Worm (Caenorhabditis elegans) whole organism, dauer: Measurements from ENCODE around the gene K08D12.8.

Source experiments
- unc-62 ChIP-seq: sonication (generic microtip); optimal IDR thresholded peaks from 2 replicates; lab custom pipeline; 2017; ENCODE audit warnings: missing biosample characterization, missing genetic modification reagents, missing genetic modification characterization

K08D12.8 gene

DNA sequence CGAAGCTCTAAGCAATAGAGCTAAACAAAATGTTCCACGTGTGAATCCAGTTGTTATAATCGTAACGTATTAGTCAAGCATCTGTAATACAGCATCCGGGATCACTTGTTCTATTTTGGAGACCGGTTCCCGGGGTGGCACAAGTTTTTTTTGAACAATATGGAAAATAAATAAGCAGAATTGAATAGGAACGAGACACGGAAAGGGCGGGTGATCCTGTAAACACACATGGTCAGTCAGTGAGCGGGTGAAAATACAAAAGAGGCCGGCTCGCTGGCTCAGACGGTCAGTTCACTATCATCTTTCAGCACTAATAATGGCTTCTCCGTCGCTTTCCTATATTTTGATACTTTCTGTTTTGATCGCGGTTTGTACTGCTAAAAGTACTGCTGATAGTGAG is at the start of gene K08D12.8:
Gene K08D12.8, plus strand, starts transcription at position 301 of the 400 bp plus-strand sequence.
- TF ChIP-seq unc-62: no peak

DNA sequence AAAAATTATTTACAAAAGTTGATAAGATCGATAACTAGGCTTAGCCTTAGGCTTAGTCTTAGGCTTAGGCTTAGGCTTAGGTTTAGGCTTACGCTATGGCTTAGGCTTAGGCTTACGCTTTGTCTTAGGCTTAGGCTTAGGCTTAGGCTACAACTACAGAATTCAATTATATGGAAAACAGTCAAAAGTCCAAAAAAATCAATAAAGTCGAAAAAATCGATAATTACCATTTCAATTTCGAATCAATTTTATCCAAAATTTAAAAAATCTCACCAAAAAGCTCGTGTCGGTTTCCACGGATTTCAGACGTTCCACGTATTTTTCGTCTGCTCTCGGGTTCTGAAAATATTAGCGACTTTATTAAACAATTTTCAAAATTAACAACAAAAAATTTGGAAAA is 49.1 kb upstream of the K08D12.8 start:
- TF ChIP-seq unc-62: no peak

DNA sequence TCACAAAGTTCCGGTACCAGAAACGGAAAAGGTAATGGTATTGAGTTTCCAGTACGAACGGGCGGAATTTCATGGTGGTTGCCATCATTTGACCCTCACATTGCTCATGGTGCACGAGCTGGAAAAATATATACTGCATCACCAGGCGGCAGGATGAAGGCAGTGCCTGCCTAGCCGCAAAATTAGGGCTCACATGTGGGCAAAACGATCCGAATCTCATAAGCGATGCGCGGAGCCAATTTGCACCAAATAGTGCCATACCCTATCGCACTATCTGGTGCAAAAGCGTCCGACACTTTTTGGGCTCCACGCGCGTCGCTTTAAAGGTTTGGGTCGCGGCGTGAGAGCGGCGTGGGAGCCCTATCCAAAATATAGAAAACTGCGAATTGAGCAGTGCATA is 46.8 kb upstream of the K08D12.8 start:
- TF ChIP-seq unc-62: no peak

DNA sequence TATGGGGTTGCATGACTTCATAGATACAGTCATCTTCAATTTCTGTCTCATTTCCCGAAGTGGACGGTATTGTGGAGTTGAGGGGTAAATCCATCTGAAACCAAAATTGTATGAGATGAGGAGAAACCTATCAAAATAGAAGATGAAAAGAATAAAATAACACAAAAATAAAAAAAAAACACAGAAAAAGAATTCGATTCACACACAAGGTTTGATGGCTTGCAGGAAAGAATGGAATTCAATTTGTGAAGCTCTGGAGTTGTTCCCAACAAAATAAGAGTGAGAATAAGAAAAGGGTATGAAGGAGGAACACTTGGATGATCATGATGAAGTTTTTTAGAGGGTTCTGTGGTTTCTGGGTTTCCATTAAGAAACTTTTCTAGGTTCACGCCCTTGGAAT is 43.9 kb upstream of the K08D12.8 start, which contains the start of gene Y41D4B.24:
Gene Y41D4B.24, minus strand, starts transcription at position 101 of the 400 bp plus-strand sequence.
- no peak for TF ChIP-seq unc-62

DNA sequence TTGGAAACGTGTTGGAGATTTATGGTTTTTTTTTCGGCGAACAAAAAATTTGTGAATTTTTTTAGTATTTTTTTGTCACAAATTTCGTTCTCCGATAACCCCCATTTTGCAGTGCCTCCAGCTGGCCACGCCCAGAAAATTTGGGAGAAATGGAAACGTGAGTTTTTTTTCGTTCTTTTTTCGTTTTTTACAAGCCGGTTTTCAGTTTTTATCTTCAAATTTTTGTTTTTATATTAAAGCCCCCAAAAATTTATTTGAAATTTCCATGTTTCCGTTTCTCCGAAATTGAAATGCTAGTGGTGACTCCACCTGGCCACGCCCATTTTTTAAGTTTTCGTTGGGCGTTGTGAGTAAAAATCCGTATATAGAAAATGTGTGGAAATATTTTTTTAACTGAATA is 38.8 kb upstream of the K08D12.8 start:
- TF ChIP-seq unc-62: no peak

DNA sequence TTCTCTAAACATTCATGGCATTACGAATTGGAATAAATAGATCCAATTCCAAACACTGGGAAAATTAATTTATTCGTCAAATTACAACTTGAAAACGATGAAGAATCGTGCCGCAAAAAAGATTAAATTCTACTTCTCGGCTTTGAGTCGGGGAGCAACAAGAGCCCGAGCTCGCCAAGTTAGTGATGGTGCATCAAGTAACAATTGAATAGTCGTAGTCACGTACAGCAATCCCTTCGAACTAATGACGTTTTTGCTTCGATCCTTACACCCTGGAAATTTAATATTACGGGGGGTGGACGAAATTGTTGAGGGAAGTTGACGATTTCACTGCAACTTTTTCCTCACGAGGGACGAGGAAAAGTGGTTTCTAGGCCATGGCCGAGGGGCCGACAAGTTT is 34.3 kb upstream of the K08D12.8 start:
- no peak for TF ChIP-seq unc-62

DNA sequence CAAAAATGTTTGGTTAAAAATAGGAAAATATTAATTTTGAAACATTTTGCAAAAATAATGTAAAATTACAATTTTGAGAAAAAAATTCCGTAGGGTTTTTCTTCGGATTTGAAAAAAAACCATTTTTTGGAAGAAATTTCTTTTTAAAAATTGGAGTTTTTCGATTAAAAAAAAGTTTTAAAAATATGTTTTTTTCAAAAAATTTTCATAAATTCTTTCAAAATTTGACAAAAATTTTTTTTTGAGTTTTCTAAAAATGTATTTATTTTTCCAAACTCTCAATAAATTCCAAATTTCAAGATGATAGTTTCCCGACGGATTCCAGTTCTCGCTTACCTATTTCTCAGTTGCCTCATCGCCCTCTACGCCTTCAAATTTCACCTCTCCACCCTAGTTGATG is 26.4 kb upstream of the K08D12.8 start, which contains the start of gene bus-2:
Gene bus-2, plus strand, starts transcription at position 301 of the 400 bp plus-strand sequence.
- no peak for TF ChIP-seq unc-62

DNA sequence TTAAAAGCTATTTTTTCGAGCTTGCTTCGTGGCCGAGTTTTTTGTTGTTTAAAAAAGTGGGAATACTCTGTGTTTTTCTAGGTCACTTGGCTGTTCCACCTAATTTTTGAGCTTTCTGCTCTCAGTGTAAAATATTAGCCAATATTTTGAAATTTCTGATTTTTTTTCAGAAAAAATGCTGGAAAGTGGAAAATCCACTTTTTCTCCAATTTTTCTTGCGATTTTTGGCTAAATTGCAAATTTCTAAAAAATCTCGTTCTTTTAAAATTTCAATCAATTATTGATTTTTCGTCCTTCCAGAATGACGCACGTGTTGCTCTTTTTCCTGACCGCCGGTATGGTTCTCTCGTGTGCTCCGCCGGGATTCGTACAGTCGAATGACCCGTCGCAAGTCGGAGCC is 19.0 kb upstream of the K08D12.8 start, which contains the start of gene K08D12.4:
Gene K08D12.4, plus strand, starts transcription at position 301 of the 400 bp plus-strand sequence.
- no peak for TF ChIP-seq unc-62

DNA sequence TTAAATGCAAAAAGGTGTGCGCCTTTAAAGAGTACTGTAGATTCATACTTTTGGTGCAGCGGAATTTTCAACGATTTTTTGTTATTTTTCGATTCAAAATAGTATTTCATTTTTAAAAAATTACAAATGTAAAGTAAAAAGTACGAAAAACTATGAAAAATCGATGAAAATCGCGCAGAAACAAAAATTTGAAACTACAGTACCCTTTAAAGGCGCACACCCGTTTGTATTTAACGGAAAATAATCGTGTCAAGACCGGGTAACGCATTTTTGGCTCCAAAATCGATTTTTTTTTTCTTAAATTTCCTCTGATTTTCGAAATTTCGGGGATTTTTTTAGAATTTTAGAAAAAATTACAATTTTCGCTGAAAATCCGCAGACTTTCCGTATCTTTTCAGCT is 18.0 kb upstream of the K08D12.8 start:
- no peak for TF ChIP-seq unc-62

DNA sequence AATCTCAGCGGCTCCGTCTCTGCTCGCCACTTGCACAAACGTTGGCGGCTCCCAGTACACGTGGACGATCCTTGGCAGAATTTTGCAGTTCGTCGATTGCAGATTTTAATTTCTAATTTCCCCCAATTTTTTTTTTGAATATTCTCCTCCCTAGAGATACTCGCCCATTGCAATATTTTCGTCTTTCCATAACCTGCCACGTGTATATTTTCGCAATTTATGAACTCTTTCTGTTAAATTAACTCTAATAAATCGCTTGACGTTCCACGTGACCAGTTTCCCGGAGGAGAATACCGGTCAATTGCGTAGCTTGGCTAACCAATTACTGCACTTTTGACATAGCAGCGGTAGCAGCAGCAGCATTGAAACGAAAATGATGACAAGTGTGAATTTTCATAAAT is 17.6 kb upstream of the K08D12.8 start:
- no peak for TF ChIP-seq unc-62

DNA sequence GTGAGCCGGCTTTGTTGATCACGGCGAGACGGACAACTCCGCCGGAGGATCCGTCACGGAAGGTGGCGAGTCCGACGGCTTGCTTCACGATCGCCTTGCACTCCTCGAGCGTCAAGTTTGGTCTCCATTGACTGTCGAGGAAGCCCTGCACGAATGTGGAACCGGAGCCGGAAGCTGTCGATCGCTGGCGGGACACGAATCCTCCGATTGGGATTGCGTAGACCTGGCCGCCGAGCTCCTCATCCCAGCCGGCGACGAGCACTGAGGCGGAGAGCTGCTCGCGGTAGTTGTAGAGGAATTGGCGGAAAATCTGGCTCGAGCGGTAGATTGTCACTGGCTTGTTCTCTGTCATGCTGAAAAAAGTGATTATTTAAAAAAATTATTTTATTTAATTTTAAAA is 17.0 kb upstream of the K08D12.8 start:
- TF ChIP-seq unc-62: no peak

DNA sequence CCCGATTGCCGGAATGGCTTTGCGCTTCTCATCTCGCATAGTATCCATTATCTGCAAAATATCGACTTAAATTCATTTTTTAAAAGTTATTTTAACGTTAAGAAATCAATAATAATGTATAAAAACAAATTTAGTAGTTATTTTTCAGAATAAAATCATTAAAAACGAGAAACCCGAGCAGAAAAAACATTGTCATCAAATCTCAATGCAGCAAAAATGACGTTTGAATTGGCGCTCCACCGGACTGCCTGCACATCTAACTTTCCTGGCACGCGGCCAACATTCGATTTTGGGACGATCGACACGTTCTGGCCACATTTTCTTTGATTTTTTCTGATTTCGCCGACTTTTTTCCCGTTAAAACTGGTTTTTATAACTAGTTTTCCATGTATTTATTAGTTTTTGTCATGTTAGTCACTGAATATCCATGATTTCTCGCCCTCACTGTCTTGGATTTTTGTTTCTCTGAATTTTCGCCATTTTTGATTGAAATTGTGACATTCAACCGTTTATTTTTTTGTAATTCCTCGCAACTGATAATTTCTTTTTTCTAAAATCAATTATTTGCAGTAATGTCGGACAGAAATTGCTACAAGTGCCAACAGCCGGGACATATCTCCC is 16.2 kb upstream of the K08D12.8 start, which contains the start of the genes pbs-1 and K08D12.3:
Gene pbs-1, minus strand, starts transcription at position 51 of the 621 bp plus-strand sequence.
Gene K08D12.3, plus strand, starts transcription at position 571 of the 621 bp plus-strand sequence.
- no peak for TF ChIP-seq unc-62

DNA sequence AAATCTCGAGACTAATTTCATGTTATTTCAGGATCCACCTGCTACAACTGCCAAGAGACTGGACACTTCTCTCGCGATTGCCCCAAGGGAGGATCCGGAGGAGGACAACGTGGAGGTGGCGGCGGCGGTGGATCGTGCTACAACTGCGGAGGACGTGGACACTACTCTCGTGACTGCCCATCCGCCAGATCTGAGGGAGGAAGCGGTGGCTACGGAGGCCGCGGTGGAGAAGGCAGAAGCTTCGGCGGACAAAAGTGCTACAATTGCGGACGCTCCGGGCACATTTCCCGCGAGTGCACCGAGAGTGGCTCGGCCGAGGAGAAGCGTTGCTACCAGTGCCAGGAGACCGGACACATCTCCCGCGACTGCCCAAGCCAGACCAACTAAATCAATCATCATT is 15.5 kb upstream of the K08D12.8 start:
- no peak for TF ChIP-seq unc-62

DNA sequence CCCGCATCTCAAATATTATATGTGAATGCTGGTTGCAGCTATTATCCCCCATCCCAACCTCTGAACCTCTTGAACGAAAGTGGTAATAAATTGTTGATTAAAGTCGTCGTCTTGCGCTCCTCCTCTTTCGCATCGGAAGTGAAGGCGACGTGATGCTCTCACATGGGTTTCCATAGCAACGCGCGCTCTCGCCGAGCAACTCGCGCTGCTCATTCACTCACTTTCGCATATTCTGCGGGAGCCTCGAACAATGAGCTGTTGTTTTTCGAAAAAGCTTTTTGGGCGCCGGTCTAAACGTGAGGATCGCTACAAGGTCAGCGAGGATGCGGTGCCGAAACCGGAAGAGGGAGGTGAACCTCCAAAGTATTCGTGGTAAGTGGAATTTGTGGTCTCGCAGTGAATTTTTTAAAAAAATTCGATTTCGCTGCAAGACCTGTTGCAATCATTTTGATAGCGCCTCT is 14.9 kb upstream of the K08D12.8 start, which contains the start of gene rpi-2:
Gene rpi-2, plus strand, starts transcription at position 234 of the 461 bp plus-strand sequence.
- no peak for TF ChIP-seq unc-62

DNA sequence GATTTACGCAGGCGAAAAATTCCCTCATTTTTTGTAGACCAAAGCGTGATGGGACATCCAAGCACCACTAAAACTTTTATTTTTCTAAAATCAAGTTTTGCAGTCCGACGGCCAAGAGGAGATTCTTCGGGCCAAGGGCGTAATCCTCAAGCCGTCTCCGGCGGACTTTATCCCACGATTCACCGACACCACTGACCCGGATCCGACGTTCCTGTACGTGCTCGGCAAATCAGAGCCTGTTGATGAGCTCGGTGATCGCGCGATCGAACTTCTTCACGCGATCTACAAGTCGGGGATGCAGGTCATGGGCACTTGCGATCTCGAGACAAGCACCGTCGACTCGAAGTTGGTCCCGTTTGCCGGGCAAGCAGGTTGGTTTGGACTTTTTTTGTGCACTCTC is 12.4 kb upstream of the K08D12.8 start:
- TF ChIP-seq unc-62: no peak

DNA sequence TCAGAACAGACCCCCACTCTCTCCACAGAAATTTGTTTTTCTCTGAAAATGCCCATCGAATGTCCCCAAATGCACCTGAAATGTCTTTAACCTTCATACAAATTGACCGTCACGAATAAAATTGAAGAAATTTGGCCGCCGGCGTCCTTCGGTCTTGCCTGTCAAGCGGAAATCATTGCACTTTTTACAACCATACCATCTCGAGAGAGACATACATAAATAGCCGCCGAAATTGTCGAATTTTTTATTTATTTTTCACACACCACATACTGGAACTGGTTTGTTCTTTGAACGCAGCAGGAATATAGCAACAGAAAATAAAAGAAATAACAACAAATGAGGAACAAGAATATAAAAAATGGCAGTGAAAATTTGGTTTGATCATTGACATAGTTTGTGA is 10.3 kb upstream of the K08D12.8 start:
- TF ChIP-seq unc-62: no peak

DNA sequence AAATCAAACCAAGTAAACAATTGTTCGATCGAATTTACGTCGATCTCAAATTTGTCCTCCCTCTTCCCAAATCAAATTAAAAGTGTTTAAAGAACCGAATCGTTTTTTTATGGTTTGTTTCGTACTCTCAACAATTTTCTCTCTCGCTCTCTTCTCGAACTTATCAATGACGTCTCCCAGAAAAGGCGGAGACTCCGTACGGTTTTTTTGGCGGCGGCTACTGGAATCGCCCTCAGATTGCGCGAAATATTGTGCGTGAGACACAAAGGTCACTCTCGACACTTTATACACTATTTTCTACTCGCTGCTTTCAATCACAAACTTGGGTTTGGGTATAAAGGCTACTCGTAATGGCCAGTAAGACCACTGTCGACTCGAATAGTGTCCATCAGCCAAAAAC is 5.5 kb upstream of the K08D12.8 start, which contains the start of gene epic-2:
Gene epic-2, plus strand, starts transcription at position 317 of the 400 bp plus-strand sequence.
- no peak for TF ChIP-seq unc-62

DNA sequence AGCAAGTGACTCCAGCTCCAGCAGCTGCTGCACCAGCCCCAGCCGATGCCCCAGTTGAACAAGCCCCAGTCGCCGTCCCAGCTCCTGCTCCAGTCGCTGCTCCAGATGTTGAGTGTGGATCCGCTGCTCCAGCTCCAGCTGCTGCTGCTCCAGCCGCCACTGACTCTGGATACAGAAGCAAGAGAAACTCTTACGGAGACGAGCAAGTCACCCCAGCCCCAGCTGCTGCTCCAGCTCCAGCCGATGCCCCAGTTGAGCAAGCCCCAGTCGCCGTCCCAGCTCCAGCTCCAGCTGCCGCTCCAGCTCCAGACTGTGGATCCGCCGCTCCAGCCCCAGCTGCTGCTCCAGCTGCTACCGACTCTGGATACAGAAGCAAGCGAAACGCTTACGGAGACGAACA is 4.4 kb upstream of the K08D12.8 start:
- TF ChIP-seq unc-62: no peak
